Fruit fly (Drosophila melanogaster): ENCODE data around the gene CG3081.

The CG3081 gene

dm6 chrX:4616865-4617669, 26.7 kb downstream of the CG3081 start, which contains the start of gene peb (continued):
- TF ChIP-seq wdn (GFP tag; IDR thresholded peaks at IDR 0.05) (no peak), Sin3A (optimal IDR thresholded peaks at IDR 0.05) (no peak), CG9727 (GFP tag; optimal IDR thresholded peaks at IDR 0.05) (peak; percentile 79), gce (GFP tag; IDR thresholded peaks at IDR 0.05) (peak; percentile 13; the same call in 1 of the 3 replicates), odd (GFP tag; optimal IDR thresholded peaks at IDR 0.05) (no peak), CG7786 (GFP tag; optimal IDR thresholded peaks at IDR 0.05) (peak; percentile 5), HHEX (GFP tag; optimal IDR thresholded peaks at IDR 0.05) (no peak), CG18262 (tag; optimal IDR thresholded peaks at IDR 0.05) (peak; percentile 82), nerfin-2 (GFP tag; IDR thresholded peaks at IDR 0.05; ENCODE audit: partially characterized antibody) (no peak), sc (optimal IDR thresholded peaks at IDR 0.05) (no peak), sc (GFP tag; optimal IDR thresholded peaks at IDR 0.05) (peak; percentile 34), CG12155 (GFP tag; optimal IDR thresholded peaks at IDR 0.05) (peak; percentile 14), MTF-1 (GFP tag; optimal IDR thresholded peaks at IDR 0.05; ENCODE audit: borderline replicate concordance) (no peak), CG1603 (tag; optimal IDR thresholded peaks at IDR 0.05) (peak; percentile 21), unpg (GFP tag; optimal IDR thresholded peaks at IDR 0.05) (no peak), Side (GFP tag; optimal IDR thresholded peaks at IDR 0.05) (peak; percentile 61), CG13296 (GFP tag; optimal IDR thresholded peaks at IDR 0.05) (no peak), gt (GFP tag; IDR thresholded peaks at IDR 0.05) (0 out of 2 replicates have a peak, but pooled peaks have one; percentile 43), CG33213 (GFP tag; optimal IDR thresholded peaks at IDR 0.05) (no peak), Hmx (GFP tag; optimal IDR thresholded peaks at IDR 0.05) (no peak), CG13287 (GFP tag; IDR thresholded peaks at IDR 0.05; ENCODE audit: partially characterized antibody) (peak; percentile 45; the same call in 1 of the 2 replicates), CG17361 (GFP tag; IDR thresholded peaks at IDR 0.05) (peak; percentile 83; the same call in 2 of the 3 replicates), Hmr (GFP tag; optimal IDR thresholded peaks at IDR 0.05) (no peak), B-H1 (GFP tag; IDR thresholded peaks at IDR 0.05) (peak; percentile 34; the same call in 2 of the 3 replicates), CG6689 (GFP tag; IDR thresholded peaks at IDR 0.05) (peak; percentile 78), pho (GFP tag; optimal IDR thresholded peaks at IDR 0.05) (no peak), lbe (GFP tag; optimal IDR thresholded peaks at IDR 0.05) (no peak), Gsc (GFP tag; IDR thresholded peaks at IDR 0.05) (no peak), CG12391 (tag; optimal IDR thresholded peaks at IDR 0.05) (peak; percentile 41), dpn (GFP tag; optimal IDR thresholded peaks at IDR 0.05) (peak; percentile 34 to 56), Sry-δ (GFP tag; optimal IDR thresholded peaks at IDR 0.05) (peak; percentile 9), bowl (GFP tag; IDR thresholded peaks at IDR 0.05) (no peak), jing (GFP tag; optimal IDR thresholded peaks at IDR 0.05) (no peak), Elba2 (GFP tag; optimal IDR thresholded peaks at IDR 0.05) (peak; percentile 13), caup (GFP tag; optimal IDR thresholded peaks at IDR 0.05; ENCODE audit: severe bottlenecking) (no peak), CG14965 (GFP tag; optimal IDR thresholded peaks at IDR 0.05; ENCODE audit: borderline replicate concordance) (no peak), nmo (GFP tag; optimal IDR thresholded peaks at IDR 0.05) (peak; percentile 89), CG11560 (tag; IDR thresholded peaks at IDR 0.05) (no peak), Dref (GFP tag; IDR thresholded peaks at IDR 0.05) (no peak), CG3163 (GFP tag; optimal IDR thresholded peaks at IDR 0.05) (no peak), Fer3 (tag; optimal IDR thresholded peaks at IDR 0.05) (no peak), CG12219 (GFP tag; optimal IDR thresholded peaks at IDR 0.05) (no peak), tll (GFP tag; optimal IDR thresholded peaks at IDR 0.05) (peak; percentile 21 to 63), Lpt (GFP tag; optimal IDR thresholded peaks at IDR 0.05) (no peak), CG11398 (GFP tag; optimal IDR thresholded peaks at IDR 0.05) (no peak), Oli (tag; optimal IDR thresholded peaks at IDR 0.05) (peak; percentile 7), dmrt99B (tag; optimal IDR thresholded peaks at IDR 0.05) (peak; percentile 48), CG13624 (GFP tag; optimal IDR thresholded peaks at IDR 0.05) (no peak), CG18011 (GFP tag; optimal IDR thresholded peaks at IDR 0.05) (no peak)

Data from whole organism, embryonic.